ENCODE assay signal across 3 fruit fly cellular contexts in genomic region chrX:13273417-13273816, dm6.
TF ChIP-seq lines count a peak whose summit lies in the region.

No protein-coding gene starts in this region.

- TF ChIP-seq CTCF in whole organism, embryonic (GFP tag; optimal IDR thresholded peaks at IDR 0.05; lab: Kevin White, UChicago) = no peak

TF ChIP-seq in whole organism, embryonic, 481 proteins besides CTCF, POLR2A, EP300 and RAD21 (continues in another document):
- TF ChIP-seq lilli (GFP tag; optimal IDR thresholded peaks at IDR 0.05; lab: Kevin White, UChicago) = peak; percentile 5
- no peak for TF ChIP-seq Doc2 (GFP tag; IDR thresholded peaks at IDR 0.05; lab: Robert Waterston, UW)
- TF ChIP-seq sob (GFP tag; IDR thresholded peaks at IDR 0.05; lab: Robert Waterston, UW) = 0 out of 2 replicates have a peak, but pooled peaks have one; percentile 11
- no peak for TF ChIP-seq z (GFP tag; IDR thresholded peaks at IDR 0.05; lab: Robert Waterston, UW)
- TF ChIP-seq vvl (GFP tag; IDR thresholded peaks at IDR 0.05; lab: Robert Waterston, UW) = 0 out of 2 replicates have a peak, but pooled peaks have one; percentile 36
- no peak for TF ChIP-seq pan (optimal IDR thresholded peaks at IDR 0.05; lab: Kevin White, UChicago)
- TF ChIP-seq pan (GFP tag; optimal IDR thresholded peaks at IDR 0.05 in 1 of 2, IDR thresholded peaks at IDR 0.05 in 1 of 2) = peak in 1 of 2 experiments; percentile 15
- TF ChIP-seq CG5953 (GFP tag; IDR thresholded peaks at IDR 0.05; lab: Robert Waterston, UW) = no peak
- no peak for TF ChIP-seq BEAF-32 (GFP tag; optimal IDR thresholded peaks at IDR 0.05; lab: Kevin White, UChicago)
- TF ChIP-seq chif (GFP tag; optimal IDR thresholded peaks at IDR 0.05; lab: Kevin White, UChicago) = no peak
- no peak for TF ChIP-seq scrt (GFP tag; optimal IDR thresholded peaks at IDR 0.05; lab: Kevin White, UChicago)
- peak; percentile 37; the same call in 1 of the 2 replicates for TF ChIP-seq Xrp1 (GFP tag; IDR thresholded peaks at IDR 0.05; lab: Robert Waterston, UW)
- TF ChIP-seq Pdp1 (GFP tag; optimal IDR thresholded peaks at IDR 0.05; lab: Kevin White, UChicago) = peak in 1 of 2 experiments; percentile 20
- no peak for TF ChIP-seq ase (GFP tag; IDR thresholded peaks at IDR 0.05; lab: Robert Waterston, UW)
- peak; percentile 37; the same call in 1 of the 2 replicates for TF ChIP-seq Drgx (GFP tag; IDR thresholded peaks at IDR 0.05; lab: Robert Waterston, UW)
- peak; percentile 55; the same call in 1 of the 2 replicates for TF ChIP-seq HLH3B (GFP tag; IDR thresholded peaks at IDR 0.05; lab: Robert Waterston, UW)
- peak in 1 of 2 experiments; percentile 19 for TF ChIP-seq bsh (GFP tag; optimal IDR thresholded peaks at IDR 0.05; lab: Kevin White, UChicago)
- no peak for TF ChIP-seq CG31224 (GFP tag; IDR thresholded peaks at IDR 0.05; lab: Robert Waterston, UW)
- TF ChIP-seq CG9932 (GFP tag; IDR thresholded peaks at IDR 0.05; lab: Robert Waterston, UW) = peak; percentile 44
- TF ChIP-seq CG11696 (GFP tag; IDR thresholded peaks at IDR 0.05; lab: Robert Waterston, UW) = peak; percentile 80
- TF ChIP-seq crol (GFP tag; IDR thresholded peaks at IDR 0.05; lab: Robert Waterston, UW) = peak; percentile 55
- 0 out of 3 replicates have a peak, but pooled peaks have one; percentile 44 for TF ChIP-seq dysf (GFP tag; IDR thresholded peaks at IDR 0.05; lab: Robert Waterston, UW)
- peak; percentile 13 for TF ChIP-seq Xbp1 (GFP tag; optimal IDR thresholded peaks at IDR 0.05; lab: Kevin White, UChicago)
- peak; percentile 7 for TF ChIP-seq CG2120 (GFP tag; optimal IDR thresholded peaks at IDR 0.05; lab: Kevin White, UChicago)
- peak; percentile 15 for TF ChIP-seq sug (tag; optimal IDR thresholded peaks at IDR 0.05; lab: Kevin White, UChicago)
- peak; percentile 36; the same call in 1 of the 2 replicates for TF ChIP-seq ttk (GFP tag; IDR thresholded peaks at IDR 0.05; lab: Robert Waterston, UW)
- TF ChIP-seq CG17612 (GFP tag; IDR thresholded peaks at IDR 0.05; lab: Robert Waterston, UW) = 0 out of 2 replicates have a peak, but pooled peaks have one; percentile 12
- peak; percentile 54; the same call in 2 of the 3 replicates for TF ChIP-seq ci (GFP tag; IDR thresholded peaks at IDR 0.05; lab: Robert Waterston, UW)

TF ChIP-seq in whole organism, prepupa, 60 proteins besides CTCF, POLR2A, EP300 and RAD21 (continues in another document):
- TF ChIP-seq vri (GFP tag; optimal IDR thresholded peaks at IDR 0.05; lab: Kevin White, UChicago) = no peak
- TF ChIP-seq lz (GFP tag; optimal IDR thresholded peaks at IDR 0.05; lab: Kevin White, UChicago) = no peak
- TF ChIP-seq Eip75B (GFP tag; optimal IDR thresholded peaks at IDR 0.05; lab: Kevin White, UChicago) = no peak
- no peak for TF ChIP-seq CG6276 (GFP tag; optimal IDR thresholded peaks at IDR 0.05; lab: Kevin White, UChicago)
- no peak for TF ChIP-seq cyc (GFP tag; optimal IDR thresholded peaks at IDR 0.05; lab: Kevin White, UChicago)
- no peak for TF ChIP-seq CG4318 (GFP tag; optimal IDR thresholded peaks at IDR 0.05; lab: Kevin White, UChicago)
- no peak for TF ChIP-seq Gug (GFP tag; IDR thresholded peaks at IDR 0.05; lab: Robert Waterston, UW)
- no peak for TF ChIP-seq CG11902 (GFP tag; optimal IDR thresholded peaks at IDR 0.05; lab: Kevin White, UChicago)
- TF ChIP-seq CG10669 (GFP tag; optimal IDR thresholded peaks at IDR 0.05; lab: Kevin White, UChicago) = peak; percentile 8
- TF ChIP-seq Ets96B (tag; optimal IDR thresholded peaks at IDR 0.05; lab: Kevin White, UChicago) = no peak
- peak; percentile 14 for TF ChIP-seq acj6 (GFP tag; optimal IDR thresholded peaks at IDR 0.05; lab: Kevin White, UChicago)
- no peak for TF ChIP-seq Hr38 (GFP tag; optimal IDR thresholded peaks at IDR 0.05; lab: Kevin White, UChicago)
- no peak for TF ChIP-seq ss (GFP tag; optimal IDR thresholded peaks at IDR 0.05; lab: Kevin White, UChicago)
- TF ChIP-seq svp (GFP tag; lab: Kevin White, UChicago) = no peak
- no peak for TF ChIP-seq Sox15 (GFP tag; optimal IDR thresholded peaks at IDR 0.05; lab: Kevin White, UChicago)
- peak; percentile 26; the same call in 1 of the 3 replicates for TF ChIP-seq eg (GFP tag; IDR thresholded peaks at IDR 0.05; lab: Robert Waterston, UW)
- TF ChIP-seq Sox14 (GFP tag; optimal IDR thresholded peaks at IDR 0.05; lab: Kevin White, UChicago) = no peak
- TF ChIP-seq salr (GFP tag; optimal IDR thresholded peaks at IDR 0.05; lab: Kevin White, UChicago) = no peak
- TF ChIP-seq Hr4 (GFP tag; optimal IDR thresholded peaks at IDR 0.05; lab: Kevin White, UChicago) = peak; percentile 28
- TF ChIP-seq CG6854 (GFP tag; optimal IDR thresholded peaks at IDR 0.05; lab: Kevin White, UChicago) = no peak
- TF ChIP-seq Hr39 (GFP tag; optimal IDR thresholded peaks at IDR 0.05; lab: Kevin White, UChicago) = no peak
- no peak for TF ChIP-seq fkh (GFP tag; optimal IDR thresholded peaks at IDR 0.05; lab: Kevin White, UChicago)
- TF ChIP-seq CG6792 (GFP tag; optimal IDR thresholded peaks at IDR 0.05; lab: Kevin White, UChicago) = no peak
- no peak for TF ChIP-seq CG7368 (GFP tag; optimal IDR thresholded peaks at IDR 0.05; lab: Kevin White, UChicago)
- TF ChIP-seq OdsH (GFP tag; optimal IDR thresholded peaks at IDR 0.05; lab: Kevin White, UChicago) = no peak
- TF ChIP-seq esn (GFP tag; optimal IDR thresholded peaks at IDR 0.05; lab: Kevin White, UChicago) = no peak
- TF ChIP-seq CG11294 (GFP tag; IDR thresholded peaks at IDR 0.05; lab: Robert Waterston, UW) = no peak
- TF ChIP-seq CG1621 (tag; optimal IDR thresholded peaks at IDR 0.05; lab: Kevin White, UChicago) = no peak
- no peak for TF ChIP-seq CG31627 (GFP tag; optimal IDR thresholded peaks at IDR 0.05; lab: Kevin White, UChicago)
- TF ChIP-seq Smox (GFP tag; optimal IDR thresholded peaks at IDR 0.05; lab: Kevin White, UChicago) = no peak
- TF ChIP-seq topi (GFP tag; optimal IDR thresholded peaks at IDR 0.05; lab: Kevin White, UChicago) = no peak
- no peak for TF ChIP-seq CG3919 (GFP tag; optimal IDR thresholded peaks at IDR 0.05; lab: Kevin White, UChicago)
- peak; percentile 48 for TF ChIP-seq Eip78C (GFP tag; lab: Kevin White, UChicago)
- no peak for TF ChIP-seq CG3032 (tag; optimal IDR thresholded peaks at IDR 0.05; lab: Kevin White, UChicago)
- TF ChIP-seq fd59A (GFP tag; optimal IDR thresholded peaks at IDR 0.05; lab: Kevin White, UChicago) = no peak

TF ChIP-seq in whole organism, pupa, 21 proteins besides CTCF, POLR2A, EP300 and RAD21:
- peak; percentile 68; the same call in 1 of the 3 replicates for TF ChIP-seq CG4496 (GFP tag; IDR thresholded peaks at IDR 0.05; lab: Robert Waterston, UW)
- TF ChIP-seq rn (GFP tag; IDR thresholded peaks at IDR 0.05; lab: Robert Waterston, UW) = no peak
- peak; percentile 63 for TF ChIP-seq Ets98B (GFP tag; IDR thresholded peaks at IDR 0.05; lab: Robert Waterston, UW)
- TF ChIP-seq D1 (tag; optimal IDR thresholded peaks at IDR 0.05; lab: Kevin White, UChicago) = no peak
- 0 out of 2 replicates have a peak, but pooled peaks have one; percentile 10 for TF ChIP-seq CG32121 (GFP tag; IDR thresholded peaks at IDR 0.05; lab: Robert Waterston, UW)
- peak; percentile 37; the same call in 1 of the 3 replicates for TF ChIP-seq fd96Ca (GFP tag; IDR thresholded peaks at IDR 0.05; lab: Robert Waterston, UW)
- peak; percentile 6 for TF ChIP-seq CG14655 (GFP tag; optimal IDR thresholded peaks at IDR 0.05; lab: Kevin White, UChicago)
- no peak for TF ChIP-seq CG9948 (tag; optimal IDR thresholded peaks at IDR 0.05; lab: Kevin White, UChicago)
- peak; percentile 15 for TF ChIP-seq Pif1A (GFP tag; optimal IDR thresholded peaks at IDR 0.05; lab: Kevin White, UChicago)
- no peak for TF ChIP-seq gl (tag; optimal IDR thresholded peaks at IDR 0.05; lab: Kevin White, UChicago)
TF ChIP-seq in whole organism, pupa: peak in this region for 6.

Comparison
In these comparisons a context has a peak if more than half of its experiments do, and no peak if none do; other contexts are left out.
1. Of the 7 proteins assayed by ChIP-seq in both whole organism, embryonic and whole organism, prepupa: peak only in whole organism, embryonic: Sox102F; only in whole organism, prepupa: none; in both: none; in neither: 6.